Worm (Caenorhabditis elegans) whole organism, L1 larva: ENCODE data around the gene pqbp-1.1.

Source experiments
- C04F5.9 ChIP-seq: sonication (generic microtip); optimal IDR thresholded peaks from 2 replicates; lab custom pipeline; 2016; ENCODE audit warnings: missing genetic modification characterization, missing compliant biosample characterization
- C16A3.4 ChIP-seq: fragments of 150-350 bp; optimal IDR thresholded peaks from 2 replicates; lab custom pipeline; 2014; ENCODE audit warnings: missing biosample characterization, missing genetic modification characterization
- F16B12.6 ChIP-seq: fragments of 150-350 bp; optimal IDR thresholded peaks from 2 replicates; lab custom pipeline; 2014; ENCODE audit warnings: missing biosample characterization, missing genetic modification characterization
- aha-1 ChIP-seq: fragments of 150-350 bp; optimal IDR thresholded peaks from 2 replicates; lab custom pipeline; 2014; ENCODE audit warnings: missing biosample characterization, missing genetic modification characterization
- ama-1 ChIP-seq: fragments of 150-350 bp; optimal IDR thresholded peaks from 2 replicates; lab custom pipeline; 2014
- blmp-1 ChIP-seq: fragments of 150-350 bp; optimal IDR thresholded peaks from 2 replicates; lab custom pipeline; 2014; ENCODE audit warnings: missing biosample characterization, missing genetic modification characterization
- ceh-8 ChIP-seq: fragments of 200-800 bp; sonication (Bioruptor generic); optimal IDR thresholded peaks from 2 replicates; lab custom pipeline; 2018; ENCODE audit warnings: mild to moderate bottlenecking, missing genetic modification characterization, moderate library complexity, missing compliant biosample characterization
- ceh-82 ChIP-seq, 3 experiments: fragments of 150-350 bp in 1 of 3; sonication (generic microtip) in 2 of 3; optimal IDR thresholded peaks; 2 replicates each; lab custom pipeline; 2014 to 2017; ENCODE audit warnings: missing biosample characterization in 3 of 3, missing genetic modification characterization in 3 of 3
- ceh-90 ChIP-seq: sonication (generic microtip); optimal IDR thresholded peaks from 2 replicates; lab custom pipeline; 2016; ENCODE audit warnings: missing genetic modification characterization, missing compliant biosample characterization
- efl-1 ChIP-seq, 4 experiments: fragments of 150-350 bp; optimal IDR thresholded peaks in 3 of 4; peaks in 1 of 4; 1 replicate in 1 of 4; 2 replicates in 3 of 4; lab custom pipeline; 2014; ENCODE audit warnings: missing biosample characterization in 2 of 4, missing genetic modification characterization in 2 of 4, missing genetic modification reagents in 2 of 4
- egl-13 ChIP-seq: sonication (generic microtip); optimal IDR thresholded peaks from 2 replicates; lab custom pipeline; 2016; ENCODE audit warnings: missing genotype, missing genetic modification reagents, missing genetic modification characterization, missing compliant biosample characterization
- egl-27 ChIP-seq, 2 experiments: fragments of 150-350 bp in 1 of 2; sonication (generic microtip); optimal IDR thresholded peaks; 3 replicates each; lab custom pipeline; 2017 to 2018; ENCODE audit warnings: missing biosample characterization in 2 of 2, missing genetic modification characterization in 2 of 2, missing genetic modification reagents in 2 of 2
- elt-3 ChIP-seq, 6 experiments: fragments of 150-350 bp in 1 of 6; sonication (generic microtip); optimal IDR thresholded peaks; 2 replicates each; lab custom pipeline; 2017 to 2018; ENCODE audit warnings: missing biosample characterization in 6 of 6, missing genetic modification characterization in 6 of 6, inconsistent platforms in 1 of 6
- ets-5 ChIP-seq: fragments of 200-800 bp; sonication (Bioruptor generic); IDR thresholded peaks from 2 replicates; pipeline ENCODE4 v1.3.6; 2022; ENCODE audit warnings: missing genetic modification characterization, missing compliant biosample characterization
- fkh-10 ChIP-seq: sonication (generic microtip); optimal IDR thresholded peaks from 2 replicates; lab custom pipeline; 2017; ENCODE audit warnings: missing biosample characterization, missing genetic modification reagents, missing genetic modification characterization
- grh-1 ChIP-seq: fragments of 200-800 bp; sonication (Bioruptor generic); IDR thresholded peaks from 2 replicates; pipeline ENCODE4 v1.3.6; 2022; ENCODE audit warnings: missing genetic modification reagents, missing genetic modification characterization, missing compliant biosample characterization
- hlh-17 ChIP-seq: fragments of 200-800 bp; sonication (Bioruptor generic); optimal IDR thresholded peaks from 2 replicates; lab custom pipeline; 2018; ENCODE audit warnings: missing genetic modification characterization, mild to moderate bottlenecking, missing compliant biosample characterization, moderate library complexity, borderline replicate concordance
- hlh-4 ChIP-seq: sonication (generic microtip); optimal IDR thresholded peaks from 2 replicates; lab custom pipeline; 2016; ENCODE audit warnings: mild to moderate bottlenecking, missing genetic modification characterization, missing compliant biosample characterization
- isw-1 ChIP-seq: fragments of 200-800 bp; sonication (Bioruptor generic); IDR thresholded peaks from 2 replicates; pipeline ENCODE4 v1.3.6; 2022; ENCODE audit warnings: missing genetic modification characterization, missing compliant biosample characterization
- lin-13 ChIP-seq: fragments of 150-350 bp; optimal IDR thresholded peaks from 2 replicates; lab custom pipeline; 2014; ENCODE audit warnings: missing biosample characterization, missing genetic modification reagents, missing genetic modification characterization
- lin-14 ChIP-seq: fragments of 200-800 bp; sonication (Bioruptor generic); optimal IDR thresholded peaks from 2 replicates; lab custom pipeline; 2018; ENCODE audit warnings: mild to moderate bottlenecking, missing genetic modification characterization, moderate library complexity, missing compliant biosample characterization
- lin-15B ChIP-seq: fragments of 150-350 bp; sonication (generic microtip); optimal IDR thresholded peaks from 3 replicates; lab custom pipeline; 2014; ENCODE audit warnings: missing biosample characterization, missing genetic modification characterization
- lin-35 ChIP-seq, 2 experiments: fragments of 150-350 bp; optimal IDR thresholded peaks; 2 replicates each; lab custom pipeline; 2014; ENCODE audit warnings: missing biosample characterization in 2 of 2, missing genetic modification characterization in 2 of 2, missing genetic modification reagents in 2 of 2
- lsy-2 ChIP-seq, 2 experiments: fragments of 150-350 bp; optimal IDR thresholded peaks; 2 replicates each; lab custom pipeline; 2014; ENCODE audit warnings: missing biosample characterization in 2 of 2, missing genetic modification characterization in 2 of 2
- mab-9 ChIP-seq: fragments of 200-800 bp; sonication (Bioruptor generic); IDR thresholded peaks from 2 replicates; pipeline ENCODE4 v1.3.6; 2022; ENCODE audit warnings: missing genetic modification reagents, missing genetic modification characterization, missing compliant biosample characterization
- mdl-1 ChIP-seq, 2 experiments: fragments of 150-350 bp; optimal IDR thresholded peaks; 2 replicates each; lab custom pipeline; 2014 to 2017; ENCODE audit warnings: missing biosample characterization in 2 of 2, missing genetic modification characterization in 2 of 2, inconsistent platforms in 1 of 2
- mep-1 ChIP-seq: fragments of 150-350 bp; optimal IDR thresholded peaks from 2 replicates; lab custom pipeline; 2014; ENCODE audit warnings: missing biosample characterization, missing genetic modification characterization
- nhr-11 ChIP-seq: fragments of 150-350 bp; optimal IDR thresholded peaks from 2 replicates; lab custom pipeline; 2014; ENCODE audit warnings: missing biosample characterization, missing genetic modification characterization
- nhr-12 ChIP-seq: sonication (generic microtip); optimal IDR thresholded peaks from 2 replicates; lab custom pipeline; 2017; ENCODE audit warnings: missing biosample characterization, missing genetic modification characterization
- nhr-19 ChIP-seq: fragments of 200-800 bp; sonication (Bioruptor generic); conservative IDR thresholded peaks from 2 replicates; pipeline ENCODE4 v1.3.6; 2022; ENCODE audit warnings: missing genetic modification characterization, missing compliant biosample characterization
- nhr-20 ChIP-seq: sonication (generic microtip); optimal IDR thresholded peaks from 2 replicates; lab custom pipeline; 2016; ENCODE audit warnings: mild to moderate bottlenecking, missing genetic modification characterization, missing compliant biosample characterization
- nhr-237 ChIP-seq: fragments of 150-350 bp; optimal IDR thresholded peaks from 2 replicates; lab custom pipeline; 2014; ENCODE audit warnings: missing biosample characterization, missing genetic modification characterization
- nhr-47 ChIP-seq: sonication (generic microtip); optimal IDR thresholded peaks from 2 replicates; lab custom pipeline; 2016; ENCODE audit warnings: mild to moderate bottlenecking, missing genetic modification characterization, moderate library complexity, missing compliant biosample characterization
- nhr-76 ChIP-seq: sonication (generic microtip); optimal IDR thresholded peaks from 2 replicates; lab custom pipeline; 2017; ENCODE audit warnings: missing biosample characterization, missing genetic modification characterization
- nhr-77 ChIP-seq: fragments of 150-350 bp; optimal IDR thresholded peaks from 2 replicates; lab custom pipeline; 2014; ENCODE audit warnings: missing biosample characterization, missing genetic modification characterization
- nhr-85 ChIP-seq: sonication (generic microtip); peaks from one replicate; lab custom pipeline; 2016; ENCODE audit warnings: missing genetic modification characterization, inconsistent platforms, missing compliant biosample characterization
- pag-3 ChIP-seq: sonication (generic microtip); optimal IDR thresholded peaks from 2 replicates; lab custom pipeline; 2017; ENCODE audit warnings: missing genetic modification characterization, mild to moderate bottlenecking, missing compliant biosample characterization, antibody characterized with exemption, borderline replicate concordance; ENCODE audit not compliant: insufficient read depth
- pax-3 ChIP-seq: fragments of 200-800 bp; sonication (Bioruptor generic); optimal IDR thresholded peaks from 2 replicates; lab custom pipeline; 2018; ENCODE audit warnings: mild to moderate bottlenecking, missing genetic modification characterization, moderate library complexity, missing compliant biosample characterization
- pqm-1 ChIP-seq: sonication (generic microtip); optimal IDR thresholded peaks from 3 replicates; lab custom pipeline; 2017; ENCODE audit warnings: missing biosample characterization, missing genetic modification characterization
- snpc-4 ChIP-seq: fragments of 150-350 bp; optimal IDR thresholded peaks from 2 replicates; lab custom pipeline; 2014; ENCODE audit warnings: missing biosample characterization, missing genetic modification characterization
- snu-23 ChIP-seq: sonication (generic microtip); optimal IDR thresholded peaks from 2 replicates; lab custom pipeline; 2016; ENCODE audit warnings: missing genetic modification characterization, missing compliant biosample characterization
- sox-4 ChIP-seq: sonication (generic microtip); optimal IDR thresholded peaks from 2 replicates; lab custom pipeline; 2016; ENCODE audit warnings: missing genetic modification characterization, missing compliant biosample characterization
- sptf-1 ChIP-seq: fragments of 150-350 bp; optimal IDR thresholded peaks from 2 replicates; lab custom pipeline; 2014; ENCODE audit warnings: missing biosample characterization, missing genetic modification characterization
- sup-37 ChIP-seq: fragments of 200-800 bp; sonication (Bioruptor generic); optimal IDR thresholded peaks from 2 replicates; lab custom pipeline; 2018; ENCODE audit warnings: mild to moderate bottlenecking, missing genetic modification characterization, missing compliant biosample characterization
- swsn-7 ChIP-seq: sonication (generic microtip); optimal IDR thresholded peaks from 2 replicates; lab custom pipeline; 2016; ENCODE audit warnings: missing genetic modification characterization, missing compliant biosample characterization
- tbx-2 ChIP-seq: sonication (generic microtip); optimal IDR thresholded peaks from 2 replicates; lab custom pipeline; 2016; ENCODE audit warnings: missing genetic modification characterization, missing compliant biosample characterization
- unc-30 ChIP-seq: sonication (generic microtip); optimal IDR thresholded peaks from 2 replicates; lab custom pipeline; 2017; ENCODE audit warnings: missing biosample characterization, missing genetic modification characterization
- vab-15 ChIP-seq: sonication (generic microtip); optimal IDR thresholded peaks from 2 replicates; lab custom pipeline; 2017; ENCODE audit warnings: missing genotype, mild to moderate bottlenecking, missing genetic modification characterization, missing compliant biosample characterization
- xbp-1 ChIP-seq: sonication (generic microtip); optimal IDR thresholded peaks from 2 replicates; lab custom pipeline; 2016; ENCODE audit warnings: missing genetic modification characterization, missing compliant biosample characterization
- zip-4 ChIP-seq: fragments of 200-800 bp; sonication (Bioruptor generic); optimal IDR thresholded peaks from 2 replicates; lab custom pipeline; 2018; ENCODE audit warnings: mild to moderate bottlenecking, missing genetic modification characterization, moderate library complexity, missing compliant biosample characterization
- ztf-11 ChIP-seq, 2 experiments: sonication (generic microtip); optimal IDR thresholded peaks; 2 replicates each; lab custom pipeline; 2016 to 2017; ENCODE audit warnings: missing genetic modification characterization in 2 of 2, missing biosample characterization in 1 of 2, missing compliant biosample characterization in 1 of 2
- ztf-4 ChIP-seq: fragments of 150-350 bp; optimal IDR thresholded peaks from 2 replicates; lab custom pipeline; 2014; ENCODE audit warnings: missing biosample characterization, missing genetic modification characterization

The pqbp-1.1 gene

DNA sequence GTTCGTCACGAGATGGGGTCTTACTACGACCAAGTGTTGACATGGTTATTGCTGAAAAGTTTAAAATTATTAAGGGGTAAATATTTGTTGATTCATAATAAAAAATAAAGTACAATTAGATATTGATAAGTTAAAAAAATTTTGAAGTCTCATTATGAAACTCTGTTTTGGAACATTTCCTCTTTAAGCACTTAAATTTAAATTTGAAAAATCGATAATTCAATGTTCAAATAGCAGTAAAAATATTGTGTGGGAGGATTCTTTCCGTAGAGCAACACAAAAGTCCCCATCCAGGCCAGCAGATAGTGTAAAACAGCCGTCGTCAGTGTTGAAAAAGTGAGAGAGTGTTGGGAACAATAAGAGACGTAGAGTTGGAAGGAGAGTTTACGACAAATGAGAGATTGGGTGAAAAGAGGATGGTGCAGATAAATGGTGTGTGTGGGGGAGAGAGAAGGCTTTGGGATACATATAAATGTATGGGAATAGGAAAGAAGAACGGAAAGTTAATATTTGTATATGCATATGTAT is 2.8 kb upstream of the pqbp-1.1 start, which contains the start of gene pat-6 (continued):
- TF ChIP-seq nhr-19 (GFP tag; lab: Robert Waterston, UW) (no peak), nhr-47 (tag; lab: Kevin White, UChicago) (no peak), nhr-237 (no peak), lin-35 (GFP tag; optimal IDR thresholded peaks at IDR 0.05; lab: Kevin White, UChicago) (peak; percentile 7 to 53), grh-1 (no peak), C04F5.9 (no peak), snpc-4 (tag; lab: Kevin White, UChicago) (no peak), nhr-11 (no peak), vab-15 (tag; lab: Kevin White, UChicago) (no peak), egl-13 (no peak), elt-3 (tag; optimal IDR thresholded peaks at IDR 0.05; lab: Kevin White, UChicago) (no peak), nhr-85 (tag; lab: Kevin White, UChicago) (no peak), aha-1 (no peak), sptf-1 (tag; lab: Kevin White, UChicago) (no peak), ama-1 (lab: Kevin White, UChicago) (no peak), lsy-2 (tag; optimal IDR thresholded peaks at IDR 0.05; lab: Kevin White, UChicago) (peak in 1 of 2 experiments; percentile 23), lin-14 (GFP tag; lab: Kevin White, UChicago) (peak; percentile 77), nhr-77 (no peak), ceh-90 (tag; lab: Kevin White, UChicago) (no peak), efl-1 (optimal IDR thresholded peaks at IDR 0.05; lab: Kevin White, UChicago) (peak; percentile 57 to 60), efl-1 (GFP tag; optimal IDR thresholded peaks at IDR 0.05 in 1 of 2; lab: Kevin White, UChicago) (peak; percentile 47 to 93), ets-5 (GFP tag; lab: Robert Waterston, UW) (no peak), snu-23 (GFP tag; lab: Kevin White, UChicago) (peak; percentile 58), isw-1 (GFP tag; lab: Robert Waterston, UW) (no peak), ztf-4 (tag; lab: Kevin White, UChicago) (peak; percentile 45), swsn-7 (peak; percentile 31), C16A3.4 (tag; lab: Kevin White, UChicago) (no peak), lin-15B (tag; lab: Kevin White, UChicago) (no peak), hlh-17 (GFP tag; lab: Kevin White, UChicago) (no peak), blmp-1 (tag; lab: Kevin White, UChicago) (no peak), pqm-1 (tag; lab: Kevin White, UChicago) (no peak), lin-13 (no peak), F16B12.6 (tag; lab: Kevin White, UChicago) (no peak), ztf-11 (tag; optimal IDR thresholded peaks at IDR 0.05; lab: Kevin White, UChicago) (no peak), pag-3 (tag; lab: Kevin White, UChicago) (no peak), mab-9 (GFP tag; lab: Robert Waterston, UW) (no peak), nhr-20 (tag; lab: Kevin White, UChicago) (no peak), fkh-10 (no peak), ceh-82 (tag; optimal IDR thresholded peaks at IDR 0.05; lab: Kevin White, UChicago) (peak in 2 of 3 experiments; percentile 1 to 5), unc-30 (no peak), sup-37 (GFP tag; lab: Kevin White, UChicago) (no peak), tbx-2 (tag; lab: Kevin White, UChicago) (no peak), ceh-8 (GFP tag; lab: Kevin White, UChicago) (no peak), egl-27 (tag; optimal IDR thresholded peaks at IDR 0.05; lab: Kevin White, UChicago) (no peak), nhr-12 (tag; lab: Kevin White, UChicago) (no peak), sox-4 (tag; lab: Kevin White, UChicago) (no peak), mep-1 (peak; percentile 59), xbp-1 (no peak), zip-4 (GFP tag; lab: Kevin White, UChicago) (no peak), pax-3 (tag; lab: Kevin White, UChicago) (no peak), hlh-4 (tag; lab: Kevin White, UChicago) (no peak), mdl-1 (tag; optimal IDR thresholded peaks at IDR 0.05; lab: Kevin White, UChicago) (no peak), nhr-76 (tag; lab: Kevin White, UChicago) (no peak)
